Worm (Caenorhabditis elegans) whole organism, early embryonic: Measurements from ENCODE around the gene Y2H9A.4.

Experiments used
- B0310.2 ChIP-seq: sonication (generic microtip); optimal IDR thresholded peaks from 2 replicates; lab custom pipeline; 2016; ENCODE audit warnings: mild to moderate bottlenecking, missing genetic modification characterization, missing compliant biosample characterization
- F13C5.2 ChIP-seq: sonication (generic microtip); optimal IDR thresholded peaks from 2 replicates; lab custom pipeline; 2017; ENCODE audit warnings: mild to moderate bottlenecking, missing genetic modification characterization, inconsistent platforms, missing compliant biosample characterization
- aly-1 ChIP-seq: sonication (generic microtip); optimal IDR thresholded peaks from 2 replicates; lab custom pipeline; 2016; ENCODE audit warnings: missing genetic modification characterization, missing compliant biosample characterization
- ama-1 ChIP-seq: fragments of 150-350 bp; optimal IDR thresholded peaks from 2 replicates; lab custom pipeline; 2014
- ceh-13 ChIP-seq: fragments of 200-800 bp; sonication (Bioruptor generic); optimal IDR thresholded peaks from 2 replicates; lab custom pipeline; 2018; ENCODE audit warnings: mild to moderate bottlenecking, missing genetic modification characterization, missing compliant biosample characterization
- ceh-36 ChIP-seq: sonication (generic microtip); optimal IDR thresholded peaks from 2 replicates; lab custom pipeline; 2016; ENCODE audit warnings: missing genetic modification characterization, inconsistent platforms, missing compliant biosample characterization
- ets-7 ChIP-seq: sonication (generic microtip); optimal IDR thresholded peaks from 2 replicates; lab custom pipeline; 2016; ENCODE audit warnings: missing genotype, missing genetic modification characterization, missing compliant biosample characterization
- flt-1 ChIP-seq: fragments of 200-800 bp; sonication (Bioruptor generic); IDR thresholded peaks from 2 replicates; pipeline ENCODE4 v1.3.6; 2022; ENCODE audit warnings: missing genetic modification characterization, missing compliant biosample characterization
- hmbx-1 ChIP-seq: sonication (generic microtip); optimal IDR thresholded peaks from 2 replicates; lab custom pipeline; 2016; ENCODE audit warnings: mild to moderate bottlenecking, missing genetic modification characterization, missing compliant biosample characterization
- hmg-4 ChIP-seq: fragments of 200-800 bp; sonication (Bioruptor generic); optimal IDR thresholded peaks from 2 replicates; lab custom pipeline; 2018; ENCODE audit warnings: mild to moderate bottlenecking, missing genetic modification characterization, missing compliant biosample characterization
- hnd-1 ChIP-seq: sonication (generic microtip); optimal IDR thresholded peaks from 2 replicates; lab custom pipeline; 2016; ENCODE audit warnings: missing genetic modification characterization, missing compliant biosample characterization
- pes-1 ChIP-seq: fragments of 200-800 bp; sonication (Bioruptor generic); IDR thresholded peaks from 2 replicates; pipeline ENCODE4 v1.3.6; 2022; ENCODE audit warnings: missing genetic modification reagents, missing genetic modification characterization, missing compliant biosample characterization
- scrt-1 ChIP-seq: fragments of 200-800 bp; sonication (Bioruptor generic); IDR thresholded peaks from 2 replicates; pipeline ENCODE4 v1.3.6; 2022; ENCODE audit warnings: missing genetic modification characterization, missing compliant biosample characterization
- sea-1 ChIP-seq: fragments of 200-800 bp; sonication (Bioruptor generic); conservative IDR thresholded peaks from 2 replicates; pipeline ENCODE4 v1.3.6; 2022; ENCODE audit warnings: missing genetic modification characterization, missing compliant biosample characterization
- tbx-11 ChIP-seq: fragments of 200-800 bp; sonication (Bioruptor generic); IDR thresholded peaks from 2 replicates; pipeline ENCODE4 v1.3.6; 2022; ENCODE audit warnings: missing genetic modification characterization, missing compliant biosample characterization
- tbx-37 ChIP-seq: fragments of 200-800 bp; sonication (Bioruptor generic); conservative IDR thresholded peaks from 2 replicates; pipeline ENCODE4 v1.3.6; 2022; ENCODE audit warnings: missing genetic modification reagents, missing genetic modification characterization, missing compliant biosample characterization
- tra-4 ChIP-seq: sonication (generic microtip); optimal IDR thresholded peaks from 2 replicates; lab custom pipeline; 2017; ENCODE audit warnings: missing genetic modification characterization, missing compliant biosample characterization

The Y2H9A.4 gene

DNA sequence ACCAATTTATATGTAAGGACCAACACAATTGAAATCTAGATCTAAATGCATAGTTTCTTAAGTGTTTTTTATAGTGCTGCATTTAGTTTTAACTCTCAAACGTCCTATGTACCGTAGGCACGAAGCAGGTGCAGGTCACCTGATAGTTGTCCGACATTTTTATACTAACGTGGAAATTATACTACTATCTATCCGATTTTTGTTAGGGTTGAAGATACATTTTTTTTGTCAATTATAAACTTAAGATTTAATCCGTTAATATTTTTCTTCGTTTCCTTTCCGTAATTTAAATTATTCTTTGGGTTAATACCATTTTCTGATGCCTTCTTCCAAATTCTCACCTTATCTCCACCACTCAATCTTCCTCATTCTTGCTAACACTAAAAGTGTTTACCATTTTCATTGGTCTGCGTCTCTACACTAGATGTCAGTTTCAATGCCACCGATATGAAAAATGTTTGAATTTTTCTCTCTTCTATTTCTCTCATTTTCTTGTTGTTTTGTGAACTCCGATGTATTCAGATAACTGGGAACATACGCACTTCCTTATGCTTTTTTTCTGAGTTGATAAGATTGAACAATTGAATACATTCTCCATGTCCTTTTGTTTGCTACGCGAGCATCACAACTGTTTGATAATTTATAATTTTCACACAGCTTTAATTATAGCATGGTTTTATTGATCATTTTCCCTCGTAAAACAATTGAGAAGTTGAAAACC lies at the start of gene Y2H9A.4:
Gene Y2H9A.4, plus strand, starts transcription at position 671 of the 721 bp plus-strand sequence.
- no peak for TF ChIP-seq ceh-13
- TF ChIP-seq scrt-1 (GFP tag; lab: Robert Waterston, UW) = no peak
- no peak for TF ChIP-seq aly-1 (tag; lab: Kevin White, UChicago)
- TF ChIP-seq hmg-4 = no peak
- no peak for TF ChIP-seq tbx-11 (GFP tag; lab: Robert Waterston, UW)
- no peak for TF ChIP-seq B0310.2 (tag; lab: Kevin White, UChicago)
- TF ChIP-seq hnd-1 = no peak
- TF ChIP-seq ets-7 (tag; lab: Kevin White, UChicago) = no peak
- no peak for TF ChIP-seq pes-1 (GFP tag; lab: Robert Waterston, UW)

DNA sequence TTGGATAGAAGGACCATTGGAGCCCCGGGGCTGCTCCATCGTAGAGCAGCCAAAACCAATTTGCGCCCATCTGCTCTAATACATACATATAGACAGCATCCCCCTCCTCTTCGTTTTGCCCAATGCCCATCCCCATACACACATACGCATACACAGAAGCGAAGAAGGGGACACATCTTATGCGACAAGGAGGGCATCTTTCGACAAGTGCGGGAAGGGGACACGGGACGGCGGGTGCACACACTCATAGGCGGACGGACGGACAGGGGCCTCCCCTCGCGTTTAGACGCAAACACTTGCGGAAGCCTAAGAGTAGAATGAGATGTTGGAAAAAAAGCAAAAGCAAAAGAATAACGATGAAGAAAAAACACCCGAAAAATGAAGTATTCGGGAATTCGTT lies 49.3 kb upstream of the Y2H9A.4 start:
- TF ChIP-seq aly-1 (tag; lab: Kevin White, UChicago) (peak; percentile 77), ets-7 (tag; lab: Kevin White, UChicago) (peak; percentile 9), ceh-36 (tag; lab: Kevin White, UChicago) (peak; percentile 30), sea-1 (peak; percentile 70; the same call in 1 of the 2 replicates), pes-1 (GFP tag; lab: Robert Waterston, UW) (0 out of 2 replicates have a peak, but pooled peaks have one; percentile 46), B0310.2 (tag; lab: Kevin White, UChicago) (no peak), hmg-4 (peak; percentile 95), hmbx-1 (tag; lab: Kevin White, UChicago) (no peak), ama-1 (lab: Kevin White, UChicago) (no peak), F13C5.2 (tag; lab: Kevin White, UChicago) (peak; percentile 76), tbx-37 (GFP tag; lab: Robert Waterston, UW) (peak; percentile 28; the same call in 1 of the 2 replicates), tbx-11 (GFP tag; lab: Robert Waterston, UW) (0 out of 2 replicates have a peak, but pooled peaks have one; percentile 55), tra-4 (tag; lab: Kevin White, UChicago) (no peak), scrt-1 (GFP tag; lab: Robert Waterston, UW) (0 out of 2 replicates have a peak, but pooled peaks have one; percentile 45), flt-1 (GFP tag; lab: Robert Waterston, UW) (peak; percentile 59; the same call in 1 of the 2 replicates)

DNA sequence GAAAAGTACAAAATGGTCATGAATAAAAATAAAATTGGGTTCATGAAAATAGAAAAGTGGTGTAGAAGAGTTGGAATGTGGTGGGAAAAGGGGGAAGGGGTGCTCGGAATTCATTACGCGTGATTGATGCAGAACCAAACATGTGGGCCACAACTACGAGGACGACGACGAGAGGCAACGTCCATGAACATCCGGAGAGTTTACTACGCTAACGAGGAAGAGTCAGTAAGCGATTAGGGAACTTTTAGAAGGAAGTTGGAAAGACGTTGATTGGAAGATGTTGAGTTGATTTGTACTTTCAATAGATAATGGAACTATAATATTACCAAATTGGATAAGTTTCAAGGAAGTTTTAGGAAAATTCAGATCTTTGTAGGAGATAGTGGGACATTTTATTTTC lies 44.0 kb upstream of the Y2H9A.4 start:
- TF ChIP-seq hmbx-1 (tag; lab: Kevin White, UChicago) = no peak
- TF ChIP-seq hnd-1 = no peak
- no peak for TF ChIP-seq tbx-11 (GFP tag; lab: Robert Waterston, UW)
- TF ChIP-seq B0310.2 (tag; lab: Kevin White, UChicago) = no peak
- no peak for TF ChIP-seq scrt-1 (GFP tag; lab: Robert Waterston, UW)
- TF ChIP-seq pes-1 (GFP tag; lab: Robert Waterston, UW) = no peak
- no peak for TF ChIP-seq tbx-37 (GFP tag; lab: Robert Waterston, UW)
- no peak for TF ChIP-seq ama-1 (lab: Kevin White, UChicago)
- no peak for TF ChIP-seq ets-7 (tag; lab: Kevin White, UChicago)
- TF ChIP-seq ceh-13 = no peak

DNA sequence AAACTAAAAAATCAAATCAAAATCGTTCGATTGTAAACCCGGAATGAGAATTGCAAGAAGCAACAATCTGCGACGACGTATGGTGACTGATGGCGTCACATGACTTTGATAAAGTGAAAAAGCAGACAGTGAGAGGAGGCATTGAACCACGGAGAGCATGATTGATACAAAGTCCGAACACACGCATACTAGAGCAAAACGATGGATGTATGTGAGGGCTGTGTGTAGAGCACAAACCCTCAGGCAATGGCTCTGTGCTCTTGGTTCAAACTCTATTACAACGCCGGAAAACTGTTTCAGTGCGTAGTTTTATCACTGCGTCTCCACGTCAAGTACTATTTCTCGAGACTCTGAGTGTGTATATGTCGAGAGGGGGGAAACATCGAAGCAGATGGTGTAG lies 43.2 kb upstream of the Y2H9A.4 start:
- TF ChIP-seq aly-1 (tag; lab: Kevin White, UChicago) = no peak

DNA sequence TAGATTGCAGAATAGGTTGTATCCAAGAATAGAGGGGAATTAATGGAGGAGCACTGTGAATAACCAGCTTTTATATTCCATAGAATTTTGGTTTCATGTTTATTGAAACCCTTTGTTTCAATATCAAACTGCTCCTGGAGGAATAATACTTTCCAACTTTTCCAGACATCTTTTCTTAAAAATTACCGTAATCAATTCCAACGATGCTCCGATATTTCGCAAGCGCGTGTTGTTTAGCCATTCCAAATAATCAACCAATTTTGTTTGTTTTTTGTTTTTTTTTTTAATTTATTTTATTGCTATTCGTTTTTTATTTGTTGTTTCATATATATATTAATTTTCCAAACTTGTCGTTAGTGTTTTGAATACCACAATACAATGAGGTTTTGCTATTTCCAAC lies 39.7 kb upstream of the Y2H9A.4 start, which contains the start of gene cutl-1:
Gene cutl-1, minus strand, starts transcription at position 83 of the 400 bp plus-strand sequence.
- TF ChIP-seq hmg-4 = no peak
- TF ChIP-seq tra-4 (tag; lab: Kevin White, UChicago) = no peak
- TF ChIP-seq hnd-1 = no peak
- no peak for TF ChIP-seq tbx-11 (GFP tag; lab: Robert Waterston, UW)
- TF ChIP-seq ama-1 (lab: Kevin White, UChicago) = no peak
- no peak for TF ChIP-seq B0310.2 (tag; lab: Kevin White, UChicago)

DNA sequence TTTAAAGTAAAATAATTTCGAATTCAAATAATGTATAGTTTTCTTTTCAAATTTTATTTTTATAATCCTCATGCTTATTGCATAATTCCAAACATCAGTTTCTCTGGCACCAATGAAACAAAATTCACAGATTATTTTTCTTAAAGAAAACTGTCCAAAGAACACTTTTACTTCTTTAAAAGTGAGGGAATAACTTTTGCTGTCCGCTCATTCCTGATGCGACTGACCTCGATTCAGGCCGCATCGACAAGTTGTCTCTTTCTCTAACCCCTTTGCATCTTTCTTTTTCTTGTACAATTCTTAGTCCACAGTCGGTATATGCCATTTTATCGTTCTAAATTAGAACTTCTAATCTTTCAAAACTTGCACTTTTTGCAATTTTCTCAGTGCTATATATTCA lies 39.2 kb upstream of the Y2H9A.4 start, which contains the start of gene F53F1.2:
Gene F53F1.2, plus strand, starts transcription at position 306 of the 400 bp plus-strand sequence.
- TF ChIP-seq sea-1 = no peak
- TF ChIP-seq tbx-11 (GFP tag; lab: Robert Waterston, UW) = no peak
- no peak for TF ChIP-seq ama-1 (lab: Kevin White, UChicago)
- no peak for TF ChIP-seq aly-1 (tag; lab: Kevin White, UChicago)

DNA sequence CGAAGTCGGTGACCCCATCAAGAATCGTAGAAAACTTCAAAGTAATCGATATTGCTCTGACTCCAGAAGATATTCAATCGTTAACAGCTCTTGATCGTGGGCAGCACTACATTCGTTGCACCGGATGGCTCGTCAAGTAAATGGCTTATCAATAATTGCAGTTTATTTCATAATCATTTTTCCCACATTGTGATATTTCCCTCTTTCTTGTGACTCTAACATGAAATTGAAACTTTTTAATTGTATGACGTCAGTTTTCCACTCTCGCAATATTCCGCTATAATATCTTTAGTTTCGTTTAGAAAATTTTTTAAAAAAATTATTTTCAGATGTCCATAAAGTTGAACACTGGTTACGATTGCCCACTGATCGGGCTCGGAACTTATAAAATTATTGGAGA lies 37.8 kb upstream of the Y2H9A.4 start, which contains the start of gene F53F1.3:
Gene F53F1.3, plus strand, starts transcription at position 330 of the 400 bp plus-strand sequence.
- no peak for TF ChIP-seq hnd-1
- no peak for TF ChIP-seq hmbx-1 (tag; lab: Kevin White, UChicago)
- no peak for TF ChIP-seq ceh-36 (tag; lab: Kevin White, UChicago)
- TF ChIP-seq sea-1 = no peak
- TF ChIP-seq tra-4 (tag; lab: Kevin White, UChicago) = no peak
- TF ChIP-seq ets-7 (tag; lab: Kevin White, UChicago) = no peak
- no peak for TF ChIP-seq aly-1 (tag; lab: Kevin White, UChicago)
- TF ChIP-seq scrt-1 (GFP tag; lab: Robert Waterston, UW) = no peak

DNA sequence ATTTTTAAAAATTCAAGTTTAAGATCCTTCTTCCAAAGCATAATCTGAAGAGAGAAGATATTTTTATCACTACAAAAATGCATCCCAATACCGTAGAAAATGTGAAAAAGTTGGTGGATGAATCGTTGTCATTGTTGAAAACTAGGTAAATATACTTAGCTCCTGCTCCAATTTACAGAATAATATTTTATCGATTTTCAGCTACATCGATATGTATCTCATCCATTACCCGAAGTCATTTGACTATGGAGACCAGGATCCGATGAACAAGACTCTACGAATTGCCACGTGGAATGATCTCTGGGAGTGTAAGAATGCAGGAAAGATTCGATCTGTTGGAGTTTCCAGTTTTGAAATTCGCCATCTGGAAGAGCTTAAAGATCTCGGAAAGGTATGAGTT lies 37.3 kb upstream of the Y2H9A.4 start:
- TF ChIP-seq B0310.2 (tag; lab: Kevin White, UChicago) = no peak
- no peak for TF ChIP-seq ceh-36 (tag; lab: Kevin White, UChicago)
- no peak for TF ChIP-seq pes-1 (GFP tag; lab: Robert Waterston, UW)
- TF ChIP-seq tbx-37 (GFP tag; lab: Robert Waterston, UW) = no peak
- no peak for TF ChIP-seq hmbx-1 (tag; lab: Kevin White, UChicago)
- TF ChIP-seq hmg-4 = no peak
- no peak for TF ChIP-seq ama-1 (lab: Kevin White, UChicago)
- TF ChIP-seq F13C5.2 (tag; lab: Kevin White, UChicago) = no peak
- TF ChIP-seq ceh-13 = no peak
- no peak for TF ChIP-seq tbx-11 (GFP tag; lab: Robert Waterston, UW)
- no peak for TF ChIP-seq flt-1 (GFP tag; lab: Robert Waterston, UW)
- no peak for TF ChIP-seq hnd-1
- no peak for TF ChIP-seq tra-4 (tag; lab: Kevin White, UChicago)
- TF ChIP-seq ets-7 (tag; lab: Kevin White, UChicago) = no peak
- TF ChIP-seq scrt-1 (GFP tag; lab: Robert Waterston, UW) = no peak
